Worm (Caenorhabditis elegans) whole organism, L2 larva: Measurements from ENCODE around the gene daf-9.

Experiments
- Y55F3AM.14 ChIP-seq: fragments of 200-800 bp; sonication (Bioruptor generic); optimal IDR thresholded peaks from 2 replicates; lab custom pipeline; 2018; ENCODE audit warnings: mild to moderate bottlenecking, missing genetic modification characterization, missing compliant biosample characterization
- dmd-4 ChIP-seq: sonication (generic microtip); optimal IDR thresholded peaks from 2 replicates; lab custom pipeline; 2017; ENCODE audit warnings: missing biosample characterization, missing genetic modification characterization
- egl-27 ChIP-seq: sonication (generic microtip); optimal IDR thresholded peaks from 3 replicates; lab custom pipeline; 2017; ENCODE audit warnings: missing biosample characterization, missing genetic modification reagents, missing genetic modification characterization
- fos-1 ChIP-seq: fragments of 150-350 bp; optimal IDR thresholded peaks from 2 replicates; lab custom pipeline; 2014; ENCODE audit warnings: missing biosample characterization, missing genetic modification characterization
- gmeb-1 ChIP-seq: fragments of 150-350 bp; optimal IDR thresholded peaks from 2 replicates; lab custom pipeline; 2014; ENCODE audit warnings: missing biosample characterization, missing genetic modification characterization
- lin-13 ChIP-seq: fragments of 150-350 bp; optimal IDR thresholded peaks from 2 replicates; lab custom pipeline; 2014; ENCODE audit warnings: missing biosample characterization, missing genetic modification reagents, missing genetic modification characterization
- lin-39 ChIP-seq: fragments of 150-350 bp; optimal IDR thresholded peaks from 2 replicates; lab custom pipeline; 2014; ENCODE audit warnings: missing biosample characterization, missing genetic modification reagents, missing genetic modification characterization
- nhr-12 ChIP-seq: fragments of 150-350 bp; optimal IDR thresholded peaks from 2 replicates; lab custom pipeline; 2014; ENCODE audit warnings: missing biosample characterization, missing genetic modification characterization
- nhr-129 ChIP-seq: fragments of 150-350 bp; optimal IDR thresholded peaks from 2 replicates; lab custom pipeline; 2014; ENCODE audit warnings: missing biosample characterization, missing genetic modification characterization
- nhr-25 ChIP-seq: fragments of 150-350 bp; sonication (generic microtip); optimal IDR thresholded peaks from 3 replicates; lab custom pipeline; 2014; ENCODE audit warnings: missing biosample characterization, missing genetic modification characterization
- nhr-6 ChIP-seq: fragments of 150-350 bp; optimal IDR thresholded peaks from 2 replicates; lab custom pipeline; 2014; ENCODE audit warnings: missing biosample characterization, missing genetic modification characterization
- peb-1 ChIP-seq: fragments of 150-350 bp; optimal IDR thresholded peaks from 2 replicates; lab custom pipeline; 2014; ENCODE audit warnings: missing biosample characterization, missing genetic modification characterization
- ztf-11 ChIP-seq: sonication (generic microtip); optimal IDR thresholded peaks from 2 replicates; lab custom pipeline; 2017; ENCODE audit warnings: missing biosample characterization, missing genetic modification characterization
- ztf-4 ChIP-seq: fragments of 150-350 bp; optimal IDR thresholded peaks from 2 replicates; lab custom pipeline; 2014; ENCODE audit warnings: missing biosample characterization, missing genetic modification characterization

The daf-9 gene

DNA sequence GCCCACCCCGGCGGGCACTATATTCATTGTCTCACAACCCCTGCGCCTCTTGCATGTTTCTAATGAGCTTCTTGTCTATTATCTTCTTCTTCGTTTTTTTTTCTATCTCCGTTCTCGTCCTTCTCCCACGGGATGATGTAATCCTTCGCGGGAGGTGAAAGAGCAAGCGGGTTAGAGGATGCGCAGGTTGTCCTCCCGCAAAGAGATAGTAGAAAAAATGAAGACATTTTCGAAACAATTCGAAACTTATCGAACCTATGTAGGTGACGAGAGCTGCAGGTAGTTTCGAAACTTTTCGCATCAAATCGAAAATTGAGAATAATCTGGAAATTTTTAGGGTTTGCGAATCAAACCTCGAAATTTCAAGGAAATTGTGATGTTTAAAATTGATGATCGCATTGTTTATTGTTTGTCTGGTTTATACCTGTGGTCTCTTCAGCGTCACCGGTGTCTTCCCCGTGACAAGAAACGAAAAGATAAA lies 53.6 kb downstream of the daf-9 start (continued):
- no peak for TF ChIP-seq peb-1
- TF ChIP-seq nhr-129 (tag; lab: Kevin White, UChicago) = peak; percentile 98
- no peak for TF ChIP-seq nhr-12
- peak; percentile 8 for TF ChIP-seq lin-13 (GFP tag; lab: Kevin White, UChicago)
- peak; percentile 6 for TF ChIP-seq gmeb-1 (tag; lab: Kevin White, UChicago)
- peak; percentile 49 for TF ChIP-seq egl-27 (tag; lab: Kevin White, UChicago)
- no peak for TF ChIP-seq ztf-4 (tag; lab: Kevin White, UChicago)
- no peak for TF ChIP-seq Y55F3AM.14 (GFP tag; lab: Kevin White, UChicago)
- no peak for TF ChIP-seq ztf-11
- peak; percentile 4 for TF ChIP-seq nhr-25 (tag; lab: Kevin White, UChicago)
- TF ChIP-seq dmd-4 (tag; lab: Kevin White, UChicago) = no peak
- TF ChIP-seq lin-39 = no peak
- TF ChIP-seq fos-1 = peak; percentile 90
- TF ChIP-seq nhr-6 (tag; lab: Kevin White, UChicago) = no peak
- TF ChIP-seq, all 48 proteins: peak for 18
